Fruit fly (Drosophila melanogaster): ENCODE measurements around the gene Golgin104.

The Golgin104 gene

DNA sequence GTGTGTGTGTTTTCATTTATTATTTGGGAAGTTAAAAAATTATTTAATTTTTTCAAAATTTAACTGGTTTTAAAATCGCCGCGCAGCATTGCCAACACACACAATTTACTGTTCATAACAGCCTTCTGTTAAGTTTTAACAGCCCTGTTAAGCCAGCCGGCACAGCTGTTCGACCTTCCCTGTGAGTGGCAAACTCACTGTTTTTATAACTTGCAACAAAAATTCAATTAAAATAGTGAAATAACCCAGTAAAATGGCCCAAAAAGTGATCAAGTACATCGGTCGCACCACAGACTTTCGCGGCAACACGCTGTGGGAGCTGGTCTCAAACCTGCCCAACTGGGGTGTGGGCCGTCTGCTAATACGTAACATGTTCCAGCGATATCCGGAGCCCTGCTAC lies 3.8 kb downstream of the Golgin104 start, which contains the start of gene mRpS34:
Gene mRpS34 (plus strand): TSS at position 161 of the 400 bp plus-strand sequence.
- TF ChIP-seq noc (tag; optimal IDR thresholded peaks at IDR 0.05), result no peak

DNA sequence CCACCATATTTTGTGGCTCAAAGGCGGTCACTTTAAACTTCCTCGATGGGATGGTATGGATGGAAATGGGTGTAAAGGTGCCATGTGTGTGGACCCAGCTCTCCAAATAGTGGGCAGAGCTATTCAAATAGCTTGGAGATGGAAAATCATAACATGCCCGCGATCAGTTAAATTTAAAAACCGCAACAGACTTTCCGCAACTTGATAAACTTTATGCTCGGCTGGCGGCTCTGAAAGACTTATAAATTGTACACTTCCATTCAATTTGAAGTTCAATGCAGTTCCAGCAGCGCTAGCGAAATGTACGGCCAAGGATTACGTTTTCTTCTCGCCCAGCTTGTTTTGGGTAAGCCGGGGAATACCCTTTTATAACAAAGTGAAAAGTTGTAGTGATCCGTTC lies 5.7 kb downstream of the Golgin104 start, which contains the start of gene CG33257:
Gene CG33257 (plus strand): TSS at position 301 of the 400 bp plus-strand sequence.
- no peak for TF ChIP-seq noc (tag; optimal IDR thresholded peaks at IDR 0.05)

- no peak for TF ChIP-seq noc (tag; optimal IDR thresholded peaks at IDR 0.05)
Measured at dm6 chr3L:16339873-16340272, 11.9 kb downstream of the Golgin104 start.

DNA sequence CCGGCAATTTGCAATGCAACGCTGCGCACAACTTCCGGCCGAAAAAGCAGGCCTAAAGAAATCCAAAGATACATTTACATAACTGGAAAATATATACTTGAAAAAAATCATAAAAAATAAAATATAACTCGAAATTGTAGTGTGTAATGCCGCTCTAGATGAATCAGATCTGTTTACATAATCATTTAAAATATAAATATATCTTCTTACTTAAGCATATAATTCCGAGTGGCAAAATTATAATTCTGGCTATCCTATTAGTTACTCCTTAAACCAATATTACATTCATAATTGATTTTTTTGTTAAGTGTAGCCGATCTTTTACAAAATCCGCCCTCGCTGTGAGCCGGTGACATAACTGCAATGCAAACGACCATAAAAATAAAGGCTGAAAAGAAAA lies 12.3 kb downstream of the Golgin104 start:
- no peak for TF ChIP-seq noc (tag; optimal IDR thresholded peaks at IDR 0.05)

dm6 chr3L:16338703-16339102 lies 13.0 kb downstream of the Golgin104 start, which contains the start of gene CG4998:
TSS of gene CG4998 (plus strand) at chr3L:16339003.
- TF ChIP-seq noc (tag; optimal IDR thresholded peaks at IDR 0.05), result no peak

DNA sequence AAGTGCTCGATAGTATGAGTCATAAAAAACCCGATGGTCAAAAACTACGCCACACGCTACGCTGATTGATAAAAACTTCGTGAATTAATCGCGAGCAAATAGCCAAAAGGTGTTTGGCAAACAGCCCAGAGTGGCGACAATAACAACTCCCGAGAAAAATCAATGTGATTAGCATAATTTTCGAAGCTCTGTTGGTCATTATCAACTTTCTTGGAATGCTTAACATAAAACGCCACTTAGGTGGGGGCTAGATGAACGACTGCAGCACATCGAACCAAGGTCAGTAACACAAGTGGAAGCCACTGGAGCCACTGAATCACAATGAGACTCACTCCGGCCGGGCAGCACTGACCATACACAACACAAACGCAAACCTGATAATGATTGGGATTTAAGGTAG lies 14.0 kb downstream of the Golgin104 start:
- no peak for TF ChIP-seq noc (tag; optimal IDR thresholded peaks at IDR 0.05)

DNA sequence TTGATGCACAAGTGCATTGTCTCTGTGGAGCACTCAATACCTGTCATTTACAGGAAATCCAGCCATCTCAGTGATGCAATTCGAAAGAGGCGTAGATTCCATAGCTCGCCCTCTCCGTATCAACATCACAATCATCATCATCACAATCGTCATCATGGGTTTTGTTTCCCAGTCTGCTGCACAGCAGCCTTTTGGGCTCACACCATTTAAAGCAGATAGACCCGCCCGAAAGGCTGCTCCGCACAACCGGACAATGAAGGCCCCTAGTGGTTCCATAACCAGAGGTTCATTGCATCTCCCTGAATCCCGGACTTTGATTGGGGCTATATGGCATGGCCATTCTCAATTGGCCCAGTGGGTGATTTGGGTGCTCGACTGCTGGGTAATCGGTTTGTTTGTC lies 16.9 kb downstream of the Golgin104 start:
- no peak for TF ChIP-seq noc (tag; optimal IDR thresholded peaks at IDR 0.05)

DNA sequence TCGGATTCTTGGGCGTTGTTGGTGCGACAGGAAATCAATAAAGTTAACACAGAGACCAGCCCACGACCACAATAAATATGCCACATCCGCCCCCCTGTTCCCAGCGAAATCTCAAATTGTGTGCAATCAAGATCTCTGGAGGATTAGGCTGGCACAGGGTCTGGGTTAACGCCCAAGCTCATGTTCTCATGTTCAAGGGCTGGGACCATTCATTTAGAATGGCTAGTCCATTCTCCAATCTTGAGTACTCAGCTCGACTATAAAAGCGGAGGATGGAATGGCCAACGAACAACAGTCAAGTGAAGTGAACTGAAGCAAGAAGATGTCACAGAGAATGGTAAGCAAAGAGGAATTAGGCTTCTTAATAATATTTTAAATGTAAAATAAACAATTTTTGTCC lies 18.7 kb downstream of the Golgin104 start, which contains the start of gene CG13056:
Gene CG13056 (plus strand): TSS at position 301 of the 400 bp plus-strand sequence.
- no peak for TF ChIP-seq noc (tag; optimal IDR thresholded peaks at IDR 0.05)

DNA sequence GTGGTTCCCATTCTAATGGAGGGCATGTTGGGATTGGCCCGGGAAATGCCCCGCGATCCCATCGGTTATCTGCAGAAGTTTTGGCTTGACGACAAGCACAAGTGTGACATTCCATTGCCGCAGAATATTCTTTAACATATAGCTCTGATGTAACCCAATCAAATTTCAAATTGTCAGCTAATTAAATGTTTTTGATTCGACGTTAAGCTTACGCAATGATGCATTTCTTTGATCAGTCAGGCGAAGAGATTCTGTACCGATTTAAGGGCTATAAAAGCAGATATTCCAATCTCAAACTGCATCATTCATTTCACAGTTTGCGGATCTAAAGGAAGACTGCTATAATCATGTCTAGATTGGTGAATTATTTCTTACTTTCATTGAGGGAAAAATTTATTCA lies 20.1 kb downstream of the Golgin104 start, which contains the start of gene retinin:
Gene retinin (plus strand): TSS at position 301 of the 400 bp plus-strand sequence.
- TF ChIP-seq noc (tag; optimal IDR thresholded peaks at IDR 0.05), result no peak

- TF ChIP-seq noc (tag; optimal IDR thresholded peaks at IDR 0.05), result no peak
Measured at dm6 chr3L:16330740-16331139, 21.0 kb downstream of the Golgin104 start, which contains the start of gene CG33060. TSS of gene CG33060 (plus strand) at chr3L:16331040.

- TF ChIP-seq noc (tag; optimal IDR thresholded peaks at IDR 0.05), result no peak
Measured at dm6 chr3L:16329495-16329894, 22.3 kb downstream of the Golgin104 start, which contains the start of gene CG33061. TSS of gene CG33061 (plus strand) at chr3L:16329795.

DNA sequence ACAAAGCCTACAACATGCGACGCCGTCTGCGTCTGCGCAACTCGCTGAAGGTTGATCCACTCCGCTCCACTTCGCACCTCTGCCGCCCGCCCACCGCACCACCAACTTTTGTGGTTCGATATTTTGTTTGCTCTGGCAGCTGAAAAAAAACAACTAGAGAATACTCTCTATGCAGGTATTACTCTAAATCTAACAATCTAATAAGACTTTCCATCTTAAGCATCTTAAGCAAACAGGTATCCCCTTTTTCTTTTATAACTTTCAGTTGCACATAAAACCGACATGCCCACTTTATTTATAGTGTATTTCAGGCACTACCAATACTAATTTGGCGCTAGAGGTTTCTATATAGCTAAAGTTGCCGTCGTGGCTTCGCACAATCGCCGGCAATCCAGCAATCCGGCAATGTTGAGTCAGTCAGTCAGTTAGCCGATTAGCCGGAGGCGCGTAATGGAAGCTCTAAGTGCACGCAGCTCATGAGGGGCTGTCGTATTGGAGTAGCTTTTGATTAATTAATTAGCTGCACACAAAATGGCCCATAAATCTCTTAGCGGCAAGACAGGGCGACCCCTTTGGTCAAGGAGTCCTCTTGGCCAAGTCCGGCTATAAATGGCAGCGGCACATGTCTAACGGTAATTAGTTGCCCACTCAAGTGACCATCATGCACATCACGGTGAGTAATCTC lies 23.4 kb downstream of the Golgin104 start, which contains the start of gene CG13058:
Gene CG13058 (plus strand): TSS at position 635 of the 685 bp plus-strand sequence.
- peak; percentile 75 for TF ChIP-seq noc (tag; optimal IDR thresholded peaks at IDR 0.05)

DNA sequence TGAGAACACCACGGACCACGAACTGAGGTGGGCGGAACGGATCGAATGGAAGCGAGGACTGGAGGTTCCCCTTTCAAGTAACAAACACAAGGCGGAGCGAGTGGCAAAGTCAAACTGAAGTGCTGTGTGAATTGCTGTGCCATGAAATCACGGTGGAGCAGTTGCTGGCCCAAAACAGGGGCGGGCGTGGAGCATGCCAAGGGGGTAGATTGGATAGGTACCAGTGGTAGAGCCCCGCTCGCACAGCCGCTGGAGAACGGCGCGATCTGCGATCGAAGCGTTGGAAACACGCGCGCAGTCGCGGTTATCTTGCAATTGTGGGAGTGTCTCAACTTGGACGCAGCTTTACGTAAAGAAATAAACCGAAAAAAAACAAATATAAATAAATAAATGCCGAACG lies 24.0 kb downstream of the Golgin104 start, which contains the start of gene CG13038:
Gene CG13038 (minus strand): TSS at position 118 of the 400 bp plus-strand sequence.
- no peak for TF ChIP-seq noc (tag; optimal IDR thresholded peaks at IDR 0.05)

DNA sequence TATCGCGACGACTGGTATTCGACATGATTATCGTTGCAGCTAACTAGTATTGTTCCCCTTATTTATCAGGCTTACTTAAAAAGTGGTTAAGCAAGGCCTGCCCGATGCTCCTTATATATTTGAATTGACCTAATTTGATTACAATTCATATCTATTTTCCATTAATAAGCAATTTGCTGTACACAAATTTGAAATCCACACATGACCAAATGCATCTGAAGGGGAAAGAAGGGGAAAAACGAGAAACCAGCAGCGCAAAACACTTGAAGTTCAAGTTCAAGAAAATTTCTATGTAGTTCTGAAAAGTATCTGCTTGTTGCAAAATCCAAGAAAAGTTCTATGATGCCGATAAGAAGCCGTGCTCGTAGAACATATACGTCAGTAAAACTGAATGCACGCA lies 25.1 kb downstream of the Golgin104 start, which contains the start of the genes CG13040 and CG13039:
Gene CG13040 (minus strand): TSS at position 101 of the 400 bp plus-strand sequence.
Gene CG13039 (minus strand): TSS at position 106 of the 400 bp plus-strand sequence.
- no peak for TF ChIP-seq noc (tag; optimal IDR thresholded peaks at IDR 0.05)

- no peak for TF ChIP-seq noc (tag; optimal IDR thresholded peaks at IDR 0.05)
Measured at dm6 chr3L:16323372-16323771, 28.4 kb downstream of the Golgin104 start, which contains the start of gene CG13059. TSS of gene CG13059 (plus strand) at chr3L:16323672.

dm6 chr3L:16321172-16321571 lies 30.6 kb downstream of the Golgin104 start, which contains the start of gene CG42718:
TSS of gene CG42718 (minus strand) at chr3L:16321272.
- no peak for TF ChIP-seq noc (tag; optimal IDR thresholded peaks at IDR 0.05)
